Fruit fly (Drosophila melanogaster): ENCODE measurements around the gene AIF.

The AIF gene

dm6 chr2L:2198613-2199432, 47.3 kb downstream of the AIF start (continued):
- TF ChIP-seq HHEX (GFP tag; optimal IDR thresholded peaks at IDR 0.05) (peak; percentile 82), tgo (GFP tag; IDR thresholded peaks at IDR 0.05) (no peak), ac (GFP tag; optimal IDR thresholded peaks at IDR 0.05) (peak; percentile 51), CG17612 (GFP tag; IDR thresholded peaks at IDR 0.05) (no peak), H2.0 (GFP tag; IDR thresholded peaks at IDR 0.05) (no peak), CG5953 (GFP tag; IDR thresholded peaks at IDR 0.05) (no peak), stwl (tag; optimal IDR thresholded peaks at IDR 0.05) (no peak), CG4707 (GFP tag; optimal IDR thresholded peaks at IDR 0.05) (peak; percentile 70), Stat92E (GFP tag; optimal IDR thresholded peaks at IDR 0.05) (no peak), ara (GFP tag; IDR thresholded peaks at IDR 0.05) (no peak), so (GFP tag; IDR thresholded peaks at IDR 0.05) (no peak), CG6854 (GFP tag; optimal IDR thresholded peaks at IDR 0.05) (peak; percentile 83), CG7987 (GFP tag; optimal IDR thresholded peaks at IDR 0.05) (peak; percentile 31), onecut (GFP tag; IDR thresholded peaks at IDR 0.05) (peak; percentile 93), gt (GFP tag; IDR thresholded peaks at IDR 0.05) (no peak), CG31224 (GFP tag; IDR thresholded peaks at IDR 0.05) (no peak), CG4617 (GFP tag; optimal IDR thresholded peaks at IDR 0.05; ENCODE audit: borderline replicate concordance) (peak; percentile 57), repo (GFP tag; optimal IDR thresholded peaks at IDR 0.05) (peak; percentile 82), CG11093 (GFP tag; IDR thresholded peaks at IDR 0.05) (peak; percentile 84), Dref (GFP tag; IDR thresholded peaks at IDR 0.05) (no peak), CG3726 (GFP tag; IDR thresholded peaks at IDR 0.05) (no peak), Chrac-16 (GFP tag; optimal IDR thresholded peaks at IDR 0.05) (peak; percentile 87), CG17829 (tag; optimal IDR thresholded peaks at IDR 0.05) (peak; percentile 84), sna (GFP tag; IDR thresholded peaks at IDR 0.05; ENCODE audit: partially characterized antibody) (no peak), pum (GFP tag; optimal IDR thresholded peaks at IDR 0.05) (peak; percentile 87), ranshi (GFP tag; IDR thresholded peaks at IDR 0.05) (no peak), yki (optimal IDR thresholded peaks at IDR 0.05) (no peak), CG8388 (GFP tag; optimal IDR thresholded peaks at IDR 0.05) (peak; percentile 86), sr (GFP tag; IDR thresholded peaks at IDR 0.05) (no peak), crp (GFP tag; optimal IDR thresholded peaks at IDR 0.05) (peak in 1 of 2 experiments; percentile 29), Sox102F (GFP tag; optimal IDR thresholded peaks at IDR 0.05) (peak; percentile 89), CG6683 (GFP tag; optimal IDR thresholded peaks at IDR 0.05) (peak; percentile 70), jumu (GFP tag; optimal IDR thresholded peaks at IDR 0.05) (peak; percentile 90), Rfx (GFP tag; IDR thresholded peaks at IDR 0.05) (no peak), CG16779 (GFP tag; IDR thresholded peaks at IDR 0.05) (no peak), CHES-1-like (GFP tag; optimal IDR thresholded peaks at IDR 0.05) (peak; percentile 80), CG11695 (GFP tag; IDR thresholded peaks at IDR 0.05) (no peak), Usf (GFP tag; optimal IDR thresholded peaks at IDR 0.05) (peak; percentile 74), CG6654 (GFP tag; optimal IDR thresholded peaks at IDR 0.05) (peak; percentile 67), CG30020 (tag; optimal IDR thresholded peaks at IDR 0.05) (peak; percentile 26), CG15269 (tag; optimal IDR thresholded peaks at IDR 0.05) (peak; percentile 82), ssp (GFP tag; IDR thresholded peaks at IDR 0.05) (no peak), Nf-YB (GFP tag; optimal IDR thresholded peaks at IDR 0.05) (peak; percentile 90), CG1603 (tag; optimal IDR thresholded peaks at IDR 0.05) (peak; percentile 95), Oaz (GFP tag; IDR thresholded peaks at IDR 0.05) (no peak), CG12219 (GFP tag; optimal IDR thresholded peaks at IDR 0.05) (peak; percentile 88), CG17359 (tag; optimal IDR thresholded peaks at IDR 0.05) (peak; percentile 90), Hey (tag; optimal IDR thresholded peaks at IDR 0.05) (peak; percentile 93), Taf1 (GFP tag; IDR thresholded peaks at IDR 0.05) (no peak), BEAF-32 (GFP tag; optimal IDR thresholded peaks at IDR 0.05) (no peak)
